Worm (Caenorhabditis elegans): Measurements from ENCODE around the gene K05F6.14.

Gene K05F6.14

DNA sequence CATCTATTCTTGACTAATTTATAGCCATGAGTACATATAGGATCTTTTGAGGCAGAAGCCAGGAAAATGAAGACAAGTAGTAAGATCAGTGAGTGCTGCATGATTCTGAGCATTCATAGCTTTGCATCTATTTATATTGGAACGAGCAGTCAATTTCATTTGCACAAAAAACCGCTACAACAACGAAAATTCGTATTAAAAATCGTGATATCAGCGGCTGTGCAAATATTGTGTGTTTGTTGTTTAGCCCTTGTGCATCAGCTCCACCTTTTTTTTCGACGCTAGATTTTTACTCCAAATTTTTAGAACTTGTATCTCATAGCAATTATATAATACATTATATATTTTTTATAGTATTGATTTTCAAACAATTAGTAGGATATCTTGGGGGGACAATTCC, 22.2 kb downstream of the K05F6.14 start, which contains the start of gene clec-21:
TSS of gene clec-21 (minus strand) at position 101 of the 400 bp plus-strand sequence.
- TF ChIP-seq tbp1 (GFP tag; optimal IDR thresholded peaks at IDR 0.05) (no peak), unc-130 (GFP tag; optimal IDR thresholded peaks at IDR 0.05) (no peak), ztf-22 (GFP tag; optimal IDR thresholded peaks at IDR 0.05) (no peak), lsy-27 (tag; optimal IDR thresholded peaks at IDR 0.05; ENCODE audit: borderline replicate concordance, insufficient read depth) (no peak), lin-40 (tag; optimal IDR thresholded peaks at IDR 0.05) (no peak), him-1 (tag; optimal IDR thresholded peaks at IDR 0.05) (no peak), mxl-1 (tag; optimal IDR thresholded peaks at IDR 0.05) (no peak), D2030.7 (GFP tag; IDR thresholded peaks at IDR 0.05) (no peak), akir-1 (GFP tag; optimal IDR thresholded peaks at IDR 0.05) (no peak), attf-6 (GFP tag; IDR thresholded peaks at IDR 0.05) (no peak), tbx-9 (tag; optimal IDR thresholded peaks at IDR 0.05; ENCODE audit: borderline replicate concordance) (no peak), attf-5 (GFP tag; optimal IDR thresholded peaks at IDR 0.05) (no peak), F52B5.7 (tag; optimal IDR thresholded peaks at IDR 0.05) (no peak), snpc-1.3 (tag; optimal IDR thresholded peaks at IDR 0.05; ENCODE audit: insufficient read depth) (no peak), let-526 (GFP tag; IDR thresholded peaks at IDR 0.05) (no peak), mel-28 (tag; optimal IDR thresholded peaks at IDR 0.05; ENCODE audit: borderline replicate concordance) (no peak), F10E7.11 (tag; optimal IDR thresholded peaks at IDR 0.05) (no peak), nfya-1 (tag; optimal IDR thresholded peaks at IDR 0.05; ENCODE audit: borderline replicate concordance, insufficient read depth) (no peak), F22D6.2 (tag; optimal IDR thresholded peaks at IDR 0.05) (no peak)

DNA sequence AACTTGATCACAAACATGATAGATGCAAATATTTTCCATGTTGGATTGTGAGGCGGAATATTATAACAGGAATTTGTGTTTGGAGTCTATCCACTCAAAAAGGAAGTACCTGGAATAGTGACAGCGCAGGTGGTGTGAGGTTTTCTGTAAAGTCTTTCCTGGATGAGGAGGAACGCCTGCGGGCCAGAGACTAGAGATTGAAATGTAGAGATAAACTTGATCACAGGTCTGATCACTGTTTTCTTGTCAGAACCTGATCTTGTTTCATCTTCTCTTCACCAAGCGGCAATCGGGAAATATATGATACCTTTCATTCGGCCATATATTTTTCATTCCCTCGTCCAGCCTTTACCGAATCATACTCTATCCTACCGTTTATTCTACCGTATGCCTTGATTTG, 24.3 kb downstream of the K05F6.14 start, which contains the start of gene T07H3.8:
TSS of gene T07H3.8 (plus strand) at position 301 of the 400 bp plus-strand sequence.
- TF ChIP-seq cebp-1 (GFP tag; IDR thresholded peaks at IDR 0.05) (no peak), cebp-1 (tag; optimal IDR thresholded peaks at IDR 0.05) (no peak), Y95B8A.8 (GFP tag; IDR thresholded peaks at IDR 0.05) (no peak), die-1 (tag; optimal IDR thresholded peaks at IDR 0.05) (no peak), F33H1.4 (GFP tag; IDR thresholded peaks at IDR 0.05) (no peak), Y56A3A.18 (GFP tag; IDR thresholded peaks at IDR 0.05) (no peak), unc-130 (GFP tag; optimal IDR thresholded peaks at IDR 0.05) (no peak), madf-8 (GFP tag; conservative IDR thresholded peaks at IDR 0.05) (no peak), let-607 (tag; optimal IDR thresholded peaks at IDR 0.05) (no peak), Y67H2A.10 (GFP tag; conservative IDR thresholded peaks at IDR 0.05) (no peak)

DNA sequence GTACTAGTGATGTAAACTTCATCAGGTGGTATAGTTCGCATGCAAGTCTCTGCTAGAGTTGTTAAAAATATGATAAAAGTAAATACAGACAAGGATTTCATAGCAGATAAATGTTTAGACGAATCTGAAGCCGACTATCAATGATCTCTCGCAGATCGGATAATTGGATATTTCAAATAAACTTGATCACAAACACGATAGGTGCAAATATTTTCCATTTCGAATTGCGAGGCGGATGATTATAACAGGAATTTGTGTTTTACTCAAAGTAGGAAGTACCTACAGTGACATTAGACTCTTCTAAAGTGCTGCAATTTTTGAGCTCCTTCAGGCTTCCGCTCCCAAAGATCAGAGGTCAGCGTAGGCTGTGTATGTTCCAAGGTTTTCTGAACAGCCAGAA, 27.9 kb downstream of the K05F6.14 start, which contains the start of gene T07H3.7:
TSS of gene T07H3.7 (minus strand) at position 101 of the 400 bp plus-strand sequence.
- no peak for TF ChIP-seq hmg-20 (GFP tag; IDR thresholded peaks at IDR 0.05)

DNA sequence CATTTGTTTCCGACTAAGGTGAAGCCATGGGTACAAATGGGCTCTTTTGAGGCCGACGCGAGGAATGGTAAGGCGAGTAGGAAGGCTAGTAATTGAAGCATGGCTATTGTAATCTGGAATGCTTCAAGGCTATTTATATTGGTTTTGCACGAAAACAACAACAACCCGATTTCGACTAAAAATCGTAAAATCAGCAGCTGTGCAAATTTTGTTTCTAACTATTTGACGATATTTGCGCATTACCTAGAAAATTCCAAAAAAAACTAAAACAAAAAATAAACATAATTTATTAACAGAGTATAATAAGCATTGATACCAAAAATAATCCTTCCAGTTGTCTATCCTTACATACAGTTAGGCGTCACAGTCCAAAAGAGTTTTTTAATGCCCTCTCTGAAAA, 33.2 kb downstream of the K05F6.14 start, which contains the start of gene clec-20:
TSS of gene clec-20 (minus strand) at position 101 of the 400 bp plus-strand sequence.
- TF ChIP-seq hsf-1 (GFP tag; IDR thresholded peaks at IDR 0.05) = no peak
- no peak for TF ChIP-seq repo-1 (tag; optimal IDR thresholded peaks at IDR 0.05)
- TF ChIP-seq ekl-4 (GFP tag; IDR thresholded peaks at IDR 0.05) = no peak
- no peak for TF ChIP-seq D2030.7 (GFP tag; IDR thresholded peaks at IDR 0.05)
- no peak for TF ChIP-seq madf-8 (GFP tag; conservative IDR thresholded peaks at IDR 0.05)
- no peak for TF ChIP-seq F22D6.2 (tag; optimal IDR thresholded peaks at IDR 0.05)
- no peak for TF ChIP-seq attf-3 (GFP tag; conservative IDR thresholded peaks at IDR 0.05)
- TF ChIP-seq F37B4.10 (GFP tag; IDR thresholded peaks at IDR 0.05) = no peak
- TF ChIP-seq madf-10 (tag; optimal IDR thresholded peaks at IDR 0.05) = no peak
- no peak for TF ChIP-seq ceh-100 (GFP tag; IDR thresholded peaks at IDR 0.05)
- TF ChIP-seq hlh-26 (GFP tag; conservative IDR thresholded peaks at IDR 0.05) = no peak
- TF ChIP-seq cebp-1 (GFP tag; IDR thresholded peaks at IDR 0.05) = no peak
- TF ChIP-seq cebp-1 (tag; optimal IDR thresholded peaks at IDR 0.05) = no peak
- no peak for TF ChIP-seq K11D2.4 (GFP tag; IDR thresholded peaks at IDR 0.05)
- no peak for TF ChIP-seq nhr-80 (tag; optimal IDR thresholded peaks at IDR 0.05)
- no peak for TF ChIP-seq somi-1 (GFP tag; optimal IDR thresholded peaks at IDR 0.05)
- no peak for TF ChIP-seq lin-40 (tag; optimal IDR thresholded peaks at IDR 0.05)
- no peak for TF ChIP-seq ceh-91 (GFP tag; IDR thresholded peaks at IDR 0.05)
- TF ChIP-seq Y53G8AR.9 (GFP tag; conservative IDR thresholded peaks at IDR 0.05) = no peak
- no peak for TF ChIP-seq sptf-2 (GFP tag; optimal IDR thresholded peaks at IDR 0.05)

Data from whole organism, young adult.